Worm (Caenorhabditis elegans) whole organism, midembryonic: Measurements from ENCODE around the gene srh-7.

Experiments
- T22C8.4 ChIP-seq: fragments of 200-800 bp; sonication (Bioruptor generic); IDR thresholded peaks from 2 replicates; pipeline ENCODE4 v1.3.6; 2022; ENCODE audit warnings: missing genetic modification characterization, missing compliant biosample characterization
- cog-1 ChIP-seq: sonication (generic microtip); optimal IDR thresholded peaks from 2 replicates; lab custom pipeline; 2016; ENCODE audit warnings: missing genetic modification characterization, missing compliant biosample characterization
- flt-1 ChIP-seq: fragments of 200-800 bp; sonication (Bioruptor generic); IDR thresholded peaks from 2 replicates; pipeline ENCODE4 v1.3.6; 2022; ENCODE audit warnings: missing genetic modification characterization, missing compliant biosample characterization
- klf-2 ChIP-seq: fragments of 200-800 bp; sonication (Bioruptor generic); conservative IDR thresholded peaks from 2 replicates; pipeline ENCODE4 v1.3.6; 2022; ENCODE audit warnings: missing genetic modification reagents, missing genetic modification characterization, missing compliant biosample characterization
- med-1 ChIP-seq: sonication (generic microtip); optimal IDR thresholded peaks from 2 replicates; lab custom pipeline; 2017; ENCODE audit warnings: missing genetic modification characterization, mild to moderate bottlenecking, missing compliant biosample characterization, antibody characterized with exemption, missing genetic modification reagents; ENCODE audit not compliant: insufficient read depth
- ref-1 ChIP-seq: fragments of 200-800 bp; sonication (Bioruptor generic); conservative IDR thresholded peaks from 2 replicates; pipeline ENCODE4 v1.3.6; 2022; ENCODE audit warnings: missing genetic modification reagents, missing genetic modification characterization, missing compliant biosample characterization
- tab-1 ChIP-seq: fragments of 200-800 bp; sonication (Bioruptor generic); IDR thresholded peaks from 2 replicates; pipeline ENCODE4 v1.3.6; 2022; ENCODE audit warnings: missing genetic modification characterization, missing compliant biosample characterization
- ztf-23 ChIP-seq: fragments of 200-800 bp; sonication (Bioruptor generic); IDR thresholded peaks from 2 replicates; pipeline ENCODE4 v1.3.6; 2022; ENCODE audit warnings: missing genetic modification reagents, missing genetic modification characterization, missing compliant biosample characterization
- ztf-29 ChIP-seq: fragments of 200-800 bp; sonication (Bioruptor generic); IDR thresholded peaks from 2 replicates; pipeline ENCODE4 v1.3.6; 2022; ENCODE audit warnings: missing genetic modification reagents, missing genetic modification characterization, missing compliant biosample characterization

Gene srh-7

ce11 chrV:4007927-4008326 lies at the start of gene srh-7:
Gene srh-7, plus strand, starts transcription at chrV:4008227.
- TF ChIP-seq ztf-23 (GFP tag; lab: Robert Waterston, UW) (no peak), ztf-29 (GFP tag; lab: Robert Waterston, UW) (no peak), cog-1 (no peak), med-1 (GFP tag; lab: Kevin White, UChicago) (no peak), ref-1 (GFP tag; lab: Robert Waterston, UW) (no peak), flt-1 (GFP tag; lab: Robert Waterston, UW) (no peak), klf-2 (GFP tag; lab: Robert Waterston, UW) (no peak), tab-1 (no peak), T22C8.4 (GFP tag; lab: Robert Waterston, UW) (no peak)

ce11 chrV:3961235-3961634 lies 46.8 kb upstream of the srh-7 start, which contains the start of gene cyp-34A6:
Gene cyp-34A6, minus strand, starts transcription at chrV:3961335.
- TF ChIP-seq flt-1 (GFP tag; lab: Robert Waterston, UW) (no peak), med-1 (GFP tag; lab: Kevin White, UChicago) (no peak), T22C8.4 (GFP tag; lab: Robert Waterston, UW) (no peak), ztf-23 (GFP tag; lab: Robert Waterston, UW) (no peak), tab-1 (no peak), ref-1 (GFP tag; lab: Robert Waterston, UW) (no peak), cog-1 (no peak), ztf-29 (GFP tag; lab: Robert Waterston, UW) (no peak), klf-2 (GFP tag; lab: Robert Waterston, UW) (no peak)

- TF ChIP-seq ref-1 (GFP tag; lab: Robert Waterston, UW), result no peak
- no peak for TF ChIP-seq flt-1 (GFP tag; lab: Robert Waterston, UW)
- TF ChIP-seq cog-1, result no peak
- TF ChIP-seq tab-1, result no peak
- no peak for TF ChIP-seq klf-2 (GFP tag; lab: Robert Waterston, UW)
- no peak for TF ChIP-seq ztf-23 (GFP tag; lab: Robert Waterston, UW)
- TF ChIP-seq ztf-29 (GFP tag; lab: Robert Waterston, UW), result no peak
- TF ChIP-seq T22C8.4 (GFP tag; lab: Robert Waterston, UW), result no peak
Observed at ce11 chrV:3963715-3964114, 44.3 kb upstream of the srh-7 start, which contains the start of gene cyp-34A7. Gene cyp-34A7, minus strand, starts transcription at chrV:3963815.

- no peak for TF ChIP-seq klf-2 (GFP tag; lab: Robert Waterston, UW)
- TF ChIP-seq ztf-29 (GFP tag; lab: Robert Waterston, UW), result no peak
- TF ChIP-seq cog-1, result no peak
- no peak for TF ChIP-seq T22C8.4 (GFP tag; lab: Robert Waterston, UW)
- no peak for TF ChIP-seq ref-1 (GFP tag; lab: Robert Waterston, UW)
- no peak for TF ChIP-seq flt-1 (GFP tag; lab: Robert Waterston, UW)
- TF ChIP-seq med-1 (GFP tag; lab: Kevin White, UChicago), result no peak
- no peak for TF ChIP-seq tab-1
- no peak for TF ChIP-seq ztf-23 (GFP tag; lab: Robert Waterston, UW)
Observed at ce11 chrV:3967762-3968161, 40.3 kb upstream of the srh-7 start, which contains the start of gene cyp-34A8. Gene cyp-34A8, minus strand, starts transcription at chrV:3967823.

- TF ChIP-seq cog-1 (no peak), med-1 (GFP tag; lab: Kevin White, UChicago) (no peak), ztf-29 (GFP tag; lab: Robert Waterston, UW) (no peak), T22C8.4 (GFP tag; lab: Robert Waterston, UW) (no peak), ref-1 (GFP tag; lab: Robert Waterston, UW) (no peak), ztf-23 (GFP tag; lab: Robert Waterston, UW) (no peak), flt-1 (GFP tag; lab: Robert Waterston, UW) (no peak), tab-1 (no peak), klf-2 (GFP tag; lab: Robert Waterston, UW) (no peak)
Observed at ce11 chrV:3968929-3969328, 39.1 kb upstream of the srh-7 start.

ce11 chrV:3969664-3970063 lies 38.4 kb upstream of the srh-7 start:
- TF ChIP-seq med-1 (GFP tag; lab: Kevin White, UChicago) (no peak), T22C8.4 (GFP tag; lab: Robert Waterston, UW) (no peak)

- TF ChIP-seq tab-1, result no peak
- TF ChIP-seq ztf-29 (GFP tag; lab: Robert Waterston, UW), result no peak
- TF ChIP-seq ztf-23 (GFP tag; lab: Robert Waterston, UW), result no peak
- no peak for TF ChIP-seq T22C8.4 (GFP tag; lab: Robert Waterston, UW)
Observed at ce11 chrV:3970410-3970809, 37.6 kb upstream of the srh-7 start, which contains the start of gene cyp-34A9. Gene cyp-34A9, minus strand, starts transcription at chrV:3970540.

- TF ChIP-seq ref-1 (GFP tag; lab: Robert Waterston, UW) (no peak), med-1 (GFP tag; lab: Kevin White, UChicago) (no peak), flt-1 (GFP tag; lab: Robert Waterston, UW) (no peak), klf-2 (GFP tag; lab: Robert Waterston, UW) (no peak), ztf-29 (GFP tag; lab: Robert Waterston, UW) (no peak), ztf-23 (GFP tag; lab: Robert Waterston, UW) (no peak), tab-1 (no peak), T22C8.4 (GFP tag; lab: Robert Waterston, UW) (no peak), cog-1 (no peak)
Observed at ce11 chrV:3972846-3973245, 35.2 kb upstream of the srh-7 start, which contains the start of gene cyp-34A10. Gene cyp-34A10, minus strand, starts transcription at chrV:3972991.

ce11 chrV:3974361-3974760 lies 33.7 kb upstream of the srh-7 start, which contains the start of gene str-82:
Gene str-82, plus strand, starts transcription at chrV:3974661.
- no peak for TF ChIP-seq ztf-29 (GFP tag; lab: Robert Waterston, UW)
- TF ChIP-seq med-1 (GFP tag; lab: Kevin White, UChicago), result no peak
- no peak for TF ChIP-seq tab-1
- no peak for TF ChIP-seq ztf-23 (GFP tag; lab: Robert Waterston, UW)
- no peak for TF ChIP-seq cog-1
- no peak for TF ChIP-seq klf-2 (GFP tag; lab: Robert Waterston, UW)
- TF ChIP-seq T22C8.4 (GFP tag; lab: Robert Waterston, UW), result no peak
- no peak for TF ChIP-seq flt-1 (GFP tag; lab: Robert Waterston, UW)
- no peak for TF ChIP-seq ref-1 (GFP tag; lab: Robert Waterston, UW)
